Worm (Caenorhabditis elegans): ENCODE results near the gene Y62H9A.1.
A peak's percentile ranks its signal among the peaks of the same experiment; 100 is the strongest.

The Y62H9A.1 gene

DNA sequence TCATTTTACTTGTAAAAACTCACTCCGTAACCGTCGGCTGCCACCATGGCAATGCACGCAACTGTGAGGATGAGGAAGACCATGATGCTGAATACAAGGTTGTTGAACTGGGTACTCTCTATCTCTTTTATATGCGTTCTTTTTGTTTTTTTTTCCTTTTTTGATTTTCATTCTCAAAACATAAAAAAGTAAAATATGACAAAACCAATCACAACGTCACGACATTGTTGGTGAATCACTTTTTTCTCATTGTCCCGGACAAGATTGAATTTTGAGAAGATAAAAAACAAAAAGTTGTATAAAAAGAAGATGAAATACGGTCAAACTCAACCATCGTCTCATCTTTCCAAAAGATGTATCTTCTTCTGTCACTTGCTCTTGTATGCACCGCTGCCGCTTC lies 7.5 kb downstream of the Y62H9A.1 start, which contains the start of the genes Y62H9A.5 and ule-5:
TSS of gene Y62H9A.5 (minus strand) at position 101 of the 400 bp plus-strand sequence.
TSS of gene ule-5 (plus strand) at position 328 of the 400 bp plus-strand sequence.
- TF ChIP-seq dve-1 (tag; optimal IDR thresholded peaks at IDR 0.05) (no peak), odd-2 (tag; optimal IDR thresholded peaks at IDR 0.05) (no peak), F13H6.1 (tag; optimal IDR thresholded peaks at IDR 0.05) (no peak), ceh-34 (tag; optimal IDR thresholded peaks at IDR 0.05) (no peak)

DNA sequence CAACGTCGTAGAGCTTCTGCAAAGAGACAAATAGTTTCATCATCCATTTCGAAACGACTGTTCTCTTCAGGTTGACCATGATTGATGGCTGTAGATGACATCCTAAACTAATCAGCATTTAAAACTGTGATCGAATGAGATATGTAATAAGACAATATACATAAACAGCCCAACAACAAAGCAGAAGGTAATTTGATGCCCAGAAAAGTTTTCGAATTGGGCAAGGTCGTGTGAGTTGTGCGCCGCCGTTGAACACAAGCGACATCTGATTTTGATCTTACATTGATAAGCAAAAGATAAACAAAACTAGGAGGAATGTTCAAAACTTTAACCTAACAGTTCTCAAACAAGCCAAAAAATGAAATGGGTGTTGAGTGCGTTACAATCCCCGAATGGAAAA lies 10.2 kb downstream of the Y62H9A.1 start, which contains the start of gene Y62H9A.7:
TSS of gene Y62H9A.7 (minus strand) at position 101 of the 400 bp plus-strand sequence.
- TF ChIP-seq ceh-9 (tag; optimal IDR thresholded peaks at IDR 0.05) (no peak), tbx-7 (tag; optimal IDR thresholded peaks at IDR 0.05) (no peak), dmd-4 (tag; optimal IDR thresholded peaks at IDR 0.05; ENCODE audit: borderline replicate concordance) (no peak), pag-3 (tag; optimal IDR thresholded peaks at IDR 0.05; ENCODE audit: borderline replicate concordance) (no peak), unc-3 (GFP tag; conservative IDR thresholded peaks at IDR 0.05) (no peak), unc-3 (tag; optimal IDR thresholded peaks at IDR 0.05) (no peak), ceh-45 (GFP tag; IDR thresholded peaks at IDR 0.05) (no peak), fkh-10 (GFP tag; optimal IDR thresholded peaks at IDR 0.05) (no peak), hlh-15 (tag; optimal IDR thresholded peaks at IDR 0.05) (no peak), eyg-1 (tag; optimal IDR thresholded peaks at IDR 0.05) (no peak)

DNA sequence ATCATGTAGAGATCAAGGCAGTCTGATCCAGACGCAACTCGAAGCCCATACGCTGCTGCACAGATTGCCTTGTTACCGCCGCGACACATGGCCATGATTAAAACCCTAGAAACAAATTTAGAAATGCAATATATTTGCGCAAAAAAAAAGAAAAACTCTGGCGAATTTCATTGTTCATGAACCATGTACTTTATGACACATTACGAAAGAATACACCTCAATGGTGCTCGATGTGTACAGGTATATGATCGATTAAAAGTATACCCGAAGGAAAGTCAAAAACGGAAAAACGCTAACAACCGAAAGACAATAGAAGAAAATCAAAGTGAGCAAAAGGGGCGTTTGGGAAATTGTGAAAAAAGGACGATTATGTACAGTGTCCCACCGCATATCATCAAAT lies 17.0 kb downstream of the Y62H9A.1 start, which contains the start of gene Y62H9A.8:
TSS of gene Y62H9A.8 (minus strand) at position 101 of the 400 bp plus-strand sequence.
- TF ChIP-seq K02D7.2 (tag; optimal IDR thresholded peaks at IDR 0.05), result no peak
- no peak for TF ChIP-seq unc-55 (GFP tag; optimal IDR thresholded peaks at IDR 0.05)
- TF ChIP-seq pag-3 (tag; optimal IDR thresholded peaks at IDR 0.05; ENCODE audit: borderline replicate concordance), result no peak
- no peak for TF ChIP-seq fax-1 (tag; optimal IDR thresholded peaks at IDR 0.05)

- TF ChIP-seq unc-55 (GFP tag; optimal IDR thresholded peaks at IDR 0.05) (no peak), ceh-18 (tag; optimal IDR thresholded peaks at IDR 0.05) (no peak), hlh-30 (tag; optimal IDR thresholded peaks at IDR 0.05; ENCODE audit: insufficient read depth) (no peak), ahr-1 (tag; optimal IDR thresholded peaks at IDR 0.05) (no peak), mec-3 (tag; optimal IDR thresholded peaks at IDR 0.05; ENCODE audit: borderline replicate concordance) (no peak), lim-6 (tag; optimal IDR thresholded peaks at IDR 0.05) (no peak), F13H6.1 (tag; optimal IDR thresholded peaks at IDR 0.05) (no peak), ceh-2 (tag; optimal IDR thresholded peaks at IDR 0.05) (no peak), ceh-31 (tag; optimal IDR thresholded peaks at IDR 0.05) (no peak), pax-1 (tag; optimal IDR thresholded peaks at IDR 0.05) (no peak), che-1 (tag; optimal IDR thresholded peaks at IDR 0.05) (no peak), zip-5 (tag; optimal IDR thresholded peaks at IDR 0.05) (no peak)
Measured at ce11 chrX:11896708-11897107, 21.4 kb downstream of the Y62H9A.1 start.

DNA sequence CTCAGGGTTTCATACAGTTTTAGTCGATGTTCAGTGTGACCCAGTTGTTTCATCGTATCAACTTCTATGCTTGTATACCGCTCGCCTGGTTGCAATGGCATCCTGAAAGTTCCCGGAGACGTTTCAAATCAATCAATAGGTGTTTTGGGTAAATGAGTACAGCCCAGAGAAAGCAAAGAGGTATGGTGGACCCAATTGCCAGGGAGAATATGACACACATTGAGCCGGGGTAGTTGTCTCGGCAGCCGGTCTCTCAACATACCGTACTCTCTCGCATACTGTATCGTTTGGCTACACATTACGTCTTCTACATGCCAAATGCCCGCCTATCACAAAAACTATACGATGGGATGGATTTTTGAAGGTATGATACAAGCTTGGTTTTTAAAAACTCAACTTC lies 22.7 kb downstream of the Y62H9A.1 start, which contains the start of gene Y62H9A.9:
TSS of gene Y62H9A.9 (minus strand) at position 101 of the 400 bp plus-strand sequence.
- TF ChIP-seq ceh-48 (tag; optimal IDR thresholded peaks at IDR 0.05), result no peak
- no peak for TF ChIP-seq npax-4 (tag; optimal IDR thresholded peaks at IDR 0.05)
- TF ChIP-seq syd-9 (tag; optimal IDR thresholded peaks at IDR 0.05), result no peak
- TF ChIP-seq ama-1 (optimal IDR thresholded peaks at IDR 0.05), result no peak
- no peak for TF ChIP-seq lin-11 (tag; optimal IDR thresholded peaks at IDR 0.05)

DNA sequence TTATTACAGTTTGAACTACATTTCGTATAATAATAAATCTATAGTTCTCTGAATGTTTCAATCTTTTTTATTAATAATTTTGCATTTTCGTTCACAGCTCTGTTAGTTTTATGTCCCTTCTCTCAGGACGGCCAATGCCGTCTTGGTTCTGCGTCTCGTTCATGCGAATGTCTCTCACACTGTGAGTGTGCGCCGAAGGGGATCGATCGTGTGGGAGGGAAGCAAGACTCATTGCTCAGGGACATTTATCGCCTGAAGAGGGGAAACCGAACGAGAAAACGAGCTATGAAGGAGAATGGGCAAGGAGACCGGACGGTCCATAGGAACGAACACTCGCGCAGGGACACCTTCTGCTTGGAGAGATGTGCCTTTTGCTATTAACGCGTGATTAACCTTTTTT lies 23.7 kb downstream of the Y62H9A.1 start:
- TF ChIP-seq sdc-2 (tag; optimal IDR thresholded peaks at IDR 0.05) (peak; percentile 97), pax-1 (tag; optimal IDR thresholded peaks at IDR 0.05) (no peak), ceh-31 (tag; optimal IDR thresholded peaks at IDR 0.05) (peak; percentile 46), unc-42 (tag; optimal IDR thresholded peaks at IDR 0.05) (peak; percentile 28)
